Worm (Caenorhabditis elegans) whole organism, L4 larva: Measurements from ENCODE around the gene K01G5.10.

Experiments used
- aha-1 ChIP-seq: fragments of 150-350 bp; peaks from one replicate; lab custom pipeline; 2014; ENCODE audit warnings: missing biosample characterization, missing genetic modification characterization
- snpc-1.2 ChIP-seq: fragments of 200-800 bp; sonication (Bioruptor generic); IDR thresholded peaks from 2 replicates; pipeline ENCODE4 v1.3.6; 2022; ENCODE audit warnings: missing genetic modification reagents, missing genetic modification characterization, missing compliant biosample characterization

The K01G5.10 gene

DNA sequence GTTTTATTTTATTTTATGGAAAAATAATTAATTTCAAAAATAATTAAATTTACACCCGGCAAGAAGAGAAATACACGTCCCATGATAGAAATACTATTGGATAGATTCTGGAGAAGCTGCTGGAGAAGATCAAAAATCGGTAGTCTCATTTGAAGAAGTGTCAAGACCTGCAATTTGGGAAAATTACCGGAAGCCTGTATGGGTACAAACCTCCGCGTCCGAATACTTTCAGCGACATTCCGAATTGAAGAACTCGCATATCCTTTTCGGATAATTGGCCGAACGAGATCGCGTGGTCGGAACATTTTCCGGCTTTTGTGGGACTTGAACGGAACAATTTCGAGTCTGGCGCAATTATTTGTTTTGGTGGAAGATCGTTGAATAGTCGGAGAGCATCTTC is 49.8 kb downstream of the K01G5.10 start:
- peak; percentile 17 for TF ChIP-seq aha-1
- TF ChIP-seq snpc-1.2 (GFP tag; lab: Robert Waterston, UW), result no peak
- TF ChIP-seq, all 104 proteins: peak for 1
